Worm (Caenorhabditis elegans) whole organism, L4 larva: ENCODE results near the gene lsd-1.

Experiments
- F26F4.8 ChIP-seq: fragments of 200-800 bp; sonication (Bioruptor generic); conservative IDR thresholded peaks from 2 replicates; pipeline ENCODE4 v1.3.6; 2022; ENCODE audit warnings: missing genetic modification characterization, missing compliant biosample characterization
- F44E2.7 ChIP-seq: fragments of 200-800 bp; sonication (Bioruptor generic); IDR thresholded peaks from 2 replicates; pipeline ENCODE4 v2.1.2; 2022; ENCODE audit warnings: missing genetic modification characterization, missing compliant biosample characterization
- R02D3.7 ChIP-seq: fragments of 150-350 bp; sonication (generic microtip); optimal IDR thresholded peaks from 3 replicates; lab custom pipeline; 2014; ENCODE audit warnings: missing biosample characterization, missing genetic modification characterization
- Y5F2A.4 ChIP-seq: fragments of 200-800 bp; sonication (Bioruptor generic); optimal IDR thresholded peaks from 2 replicates; lab custom pipeline; 2018; ENCODE audit warnings: mild to moderate bottlenecking, missing genetic modification characterization, missing compliant biosample characterization
- ceh-20 ChIP-seq: fragments of 200-800 bp; sonication (Bioruptor generic); IDR thresholded peaks from 2 replicates; pipeline ENCODE4 v1.3.6; 2022; ENCODE audit warnings: missing genetic modification reagents, missing genetic modification characterization, missing compliant biosample characterization
- ceh-44 ChIP-seq: fragments of 200-800 bp; sonication (Bioruptor generic); IDR thresholded peaks from 2 replicates; pipeline ENCODE4 v1.3.6; 2022; ENCODE audit warnings: missing genetic modification reagents, missing genetic modification characterization, missing compliant biosample characterization
- ceh-62 ChIP-seq: sonication (generic microtip); optimal IDR thresholded peaks from 2 replicates; lab custom pipeline; 2017; ENCODE audit warnings: missing biosample characterization, missing genetic modification characterization
- ceh-82 ChIP-seq: sonication (generic microtip); optimal IDR thresholded peaks from 2 replicates; lab custom pipeline; 2017; ENCODE audit warnings: missing biosample characterization, missing genetic modification characterization
- daf-12 ChIP-seq: fragments of 150-350 bp; optimal IDR thresholded peaks from 2 replicates; lab custom pipeline; 2014; ENCODE audit warnings: missing biosample characterization, missing genetic modification reagents, missing genetic modification characterization
- daf-16 ChIP-seq, 3 experiments: sonication (generic microtip); optimal IDR thresholded peaks; 2 replicates each; lab custom pipeline; 2016 to 2017; ENCODE audit warnings: missing genetic modification characterization in 3 of 3, missing genetic modification reagents in 3 of 3, mild to moderate bottlenecking in 2 of 3, missing compliant biosample characterization in 2 of 3, missing biosample characterization in 1 of 3, moderate library complexity in 1 of 3
- dmd-6 ChIP-seq: fragments of 200-800 bp; sonication (Bioruptor generic); IDR thresholded peaks from 2 replicates; pipeline ENCODE4 v1.3.6; 2022; ENCODE audit warnings: missing genetic modification reagents, missing genetic modification characterization, missing compliant biosample characterization
- dmd-8 ChIP-seq: fragments of 200-800 bp; sonication (Bioruptor generic); IDR thresholded peaks from 2 replicates; pipeline ENCODE4 v1.3.6; 2022; ENCODE audit warnings: missing genetic modification characterization, missing compliant biosample characterization
- dpl-1 ChIP-seq: fragments of 150-350 bp; optimal IDR thresholded peaks from 2 replicates; lab custom pipeline; 2014; ENCODE audit warnings: missing biosample characterization, missing genetic modification reagents, missing genetic modification characterization
- duxl-1 ChIP-seq: sonication (generic microtip); optimal IDR thresholded peaks from 2 replicates; lab custom pipeline; 2016; ENCODE audit warnings: mild to moderate bottlenecking, missing genetic modification characterization, moderate library complexity, missing compliant biosample characterization; ENCODE audit not compliant: poor library complexity
- dve-1 ChIP-seq: sonication (generic microtip); optimal IDR thresholded peaks from 2 replicates; lab custom pipeline; 2017; ENCODE audit warnings: antibody characterized with exemption, mild to moderate bottlenecking, missing genetic modification characterization, missing compliant biosample characterization; ENCODE audit not compliant: insufficient read depth
- egl-27 ChIP-seq: sonication (generic microtip); optimal IDR thresholded peaks from 3 replicates; lab custom pipeline; 2017; ENCODE audit warnings: missing biosample characterization, missing genetic modification reagents, missing genetic modification characterization
- egl-43 ChIP-seq: fragments of 200-800 bp; sonication (Bioruptor generic); IDR thresholded peaks from 2 replicates; pipeline ENCODE4 v1.3.6; 2022; ENCODE audit warnings: missing genetic modification reagents, missing genetic modification characterization, missing compliant biosample characterization
- hlh-11 ChIP-seq: fragments of 200-800 bp; sonication (Bioruptor generic); optimal IDR thresholded peaks from 2 replicates; lab custom pipeline; 2018; ENCODE audit warnings: mild to moderate bottlenecking, missing genetic modification characterization, missing compliant biosample characterization
- lin-13 ChIP-seq: fragments of 150-350 bp; optimal IDR thresholded peaks from 2 replicates; lab custom pipeline; 2014; ENCODE audit warnings: missing biosample characterization, missing genetic modification reagents, missing genetic modification characterization
- lin-38 ChIP-seq: fragments of 200-800 bp; sonication (Bioruptor generic); IDR thresholded peaks from 2 replicates; pipeline ENCODE4 v1.3.6; 2022; ENCODE audit warnings: missing genetic modification reagents, missing genetic modification characterization, missing compliant biosample characterization
- lin-39 ChIP-seq: fragments of 150-350 bp; optimal IDR thresholded peaks from 2 replicates; lab custom pipeline; 2014; ENCODE audit warnings: missing biosample characterization, missing genetic modification reagents, missing genetic modification characterization
- lsy-2 ChIP-seq, 2 experiments: fragments of 150-350 bp in 1 of 2; sonication (generic microtip) in 1 of 2; optimal IDR thresholded peaks; 2 replicates each; lab custom pipeline; 2014 to 2017; ENCODE audit warnings: missing biosample characterization in 2 of 2, missing genetic modification characterization in 2 of 2
- mes-2 ChIP-seq: sonication (generic microtip); optimal IDR thresholded peaks from 2 replicates; lab custom pipeline; 2016; ENCODE audit warnings: missing genotype, mild to moderate bottlenecking, missing genetic modification characterization, missing compliant biosample characterization; ENCODE audit not compliant: poor library complexity, severe bottlenecking
- mxl-2 ChIP-seq: fragments of 200-800 bp; sonication (Bioruptor generic); conservative IDR thresholded peaks from 2 replicates; pipeline ENCODE4 v1.3.6; 2022; ENCODE audit warnings: missing genetic modification reagents, missing genetic modification characterization, missing compliant biosample characterization
- nhr-10 ChIP-seq: fragments of 150-350 bp; optimal IDR thresholded peaks from 2 replicates; lab custom pipeline; 2014; ENCODE audit warnings: missing biosample characterization, missing genetic modification characterization
- nhr-25 ChIP-seq: sonication (generic microtip); optimal IDR thresholded peaks from 2 replicates; lab custom pipeline; 2017; ENCODE audit warnings: missing genetic modification characterization, mild to moderate bottlenecking, missing compliant biosample characterization, antibody characterized with exemption, moderate library complexity, borderline replicate concordance; ENCODE audit not compliant: insufficient read depth
- nhr-28 ChIP-seq: fragments of 150-350 bp; optimal IDR thresholded peaks from 2 replicates; lab custom pipeline; 2014; ENCODE audit warnings: missing biosample characterization, missing genetic modification characterization
- nhr-48 ChIP-seq: sonication (generic microtip); optimal IDR thresholded peaks from 2 replicates; lab custom pipeline; 2016; ENCODE audit warnings: mild to moderate bottlenecking, missing genetic modification characterization, missing compliant biosample characterization
- nhr-77 ChIP-seq: fragments of 150-350 bp; optimal IDR thresholded peaks from 2 replicates; lab custom pipeline; 2014; ENCODE audit warnings: missing biosample characterization, missing genetic modification characterization
- pha-4 ChIP-seq, 2 experiments: fragments of 150-350 bp in 1 of 2; fragments of 200-800 bp in 1 of 2; sonication (Bioruptor generic) in 1 of 2; IDR thresholded peaks in 1 of 2; optimal IDR thresholded peaks in 1 of 2; 2 replicates each; pipeline versions ENCODE4 v1.3.6 to Lab custom; 2014 to 2022; ENCODE audit warnings: missing genetic modification characterization in 2 of 2, missing genetic modification reagents in 2 of 2, missing biosample characterization in 1 of 2, missing compliant biosample characterization in 1 of 2
- pqm-1 ChIP-seq: sonication (generic microtip); optimal IDR thresholded peaks from 2 replicates; lab custom pipeline; 2017; ENCODE audit warnings: missing biosample characterization, missing genetic modification characterization
- sdz-12 ChIP-seq: fragments of 200-800 bp; sonication (Bioruptor generic); optimal IDR thresholded peaks from 2 replicates; lab custom pipeline; 2018; ENCODE audit warnings: mild to moderate bottlenecking, missing genetic modification characterization, missing compliant biosample characterization
- vab-7 ChIP-seq: fragments of 200-800 bp; sonication (Bioruptor generic); IDR thresholded peaks from 2 replicates; pipeline ENCODE4 v1.3.6; 2022; ENCODE audit warnings: missing genetic modification reagents, missing genetic modification characterization, missing compliant biosample characterization
- zfp-3 ChIP-seq: fragments of 200-800 bp; sonication (Bioruptor generic); conservative IDR thresholded peaks from 2 replicates; pipeline ENCODE4 v1.3.6; 2022; ENCODE audit warnings: missing genetic modification reagents, missing genetic modification characterization, missing compliant biosample characterization
- ztf-11 ChIP-seq: fragments of 150-350 bp; optimal IDR thresholded peaks from 2 replicates; lab custom pipeline; 2014; ENCODE audit warnings: missing biosample characterization, missing genetic modification characterization

Gene lsd-1

DNA sequence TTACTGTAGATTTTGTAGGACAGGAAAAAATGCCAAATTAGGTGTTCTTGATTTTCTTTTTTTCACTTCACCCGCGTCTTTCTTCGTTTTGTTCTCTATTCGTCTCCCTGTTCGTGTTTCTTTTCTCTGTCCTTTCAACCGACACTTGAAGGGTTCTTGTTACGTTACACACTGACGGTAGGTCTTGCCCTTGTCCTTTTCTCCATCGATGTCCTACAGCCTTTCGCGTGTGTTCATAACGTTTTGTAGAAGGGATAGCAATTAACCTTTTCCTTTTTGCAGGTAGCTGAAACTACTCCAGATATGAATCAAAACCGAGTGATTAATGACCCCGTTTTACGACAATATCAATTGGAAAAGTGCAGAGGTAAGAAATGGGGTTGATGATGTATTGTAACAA is 24.5 kb upstream of the lsd-1 start, which contains the start of gene F55G7.1 (continued):
- TF ChIP-seq ztf-11 (no peak), lin-13 (GFP tag; lab: Kevin White, UChicago) (peak; percentile 51), F26F4.8 (GFP tag; lab: Robert Waterston, UW) (no peak), dpl-1 (GFP tag; lab: Kevin White, UChicago) (no peak), lsy-2 (tag; optimal IDR thresholded peaks at IDR 0.05; lab: Kevin White, UChicago) (peak in 1 of 2 experiments; percentile 14), zfp-3 (GFP tag; lab: Robert Waterston, UW) (no peak), sdz-12 (no peak), dmd-8 (GFP tag; lab: Robert Waterston, UW) (no peak), pha-4 (GFP tag; IDR thresholded peaks at IDR 0.05; lab: Robert Waterston, UW) (no peak; the same call in 1 of the 2 replicates), pha-4 (tag; optimal IDR thresholded peaks at IDR 0.05; lab: Kevin White, UChicago) (no peak), F44E2.7 (GFP tag; lab: Robert Waterston, UW) (no peak), dmd-6 (GFP tag; lab: Robert Waterston, UW) (peak; percentile 41)

ce11 chrX:11925243-11925642 is 23.4 kb upstream of the lsd-1 start:
- TF ChIP-seq duxl-1 (tag; lab: Kevin White, UChicago) (no peak), nhr-77 (no peak), daf-12 (tag; lab: Kevin White, UChicago) (no peak), pqm-1 (peak; percentile 29), daf-16 (GFP tag; optimal IDR thresholded peaks at IDR 0.05; lab: Kevin White, UChicago) (no peak), daf-16 (tag; optimal IDR thresholded peaks at IDR 0.05; lab: Kevin White, UChicago) (peak; percentile 75), sdz-12 (no peak), hlh-11 (tag; lab: Kevin White, UChicago) (peak; percentile 58), Y5F2A.4 (GFP tag; lab: Kevin White, UChicago) (no peak), dve-1 (tag; lab: Kevin White, UChicago) (peak; percentile 51), egl-27 (tag; lab: Kevin White, UChicago) (no peak), F26F4.8 (GFP tag; lab: Robert Waterston, UW) (no peak), dpl-1 (GFP tag; lab: Kevin White, UChicago) (no peak), ceh-44 (GFP tag; lab: Robert Waterston, UW) (no peak), dmd-6 (GFP tag; lab: Robert Waterston, UW) (peak; percentile 59), nhr-48 (peak; percentile 8)
- TF ChIP-seq, all 104 proteins: peak for 6

- TF ChIP-seq ceh-20 (GFP tag; lab: Robert Waterston, UW) (no peak), vab-7 (GFP tag; lab: Robert Waterston, UW) (no peak), nhr-28 (no peak), mxl-2 (GFP tag; lab: Robert Waterston, UW) (no peak), zfp-3 (GFP tag; lab: Robert Waterston, UW) (no peak), lin-38 (GFP tag; lab: Robert Waterston, UW) (no peak), lin-39 (tag; lab: Kevin White, UChicago) (no peak), R02D3.7 (tag; lab: Kevin White, UChicago) (no peak), egl-43 (GFP tag; lab: Robert Waterston, UW) (no peak), mes-2 (tag; lab: Kevin White, UChicago) (no peak), nhr-25 (tag; lab: Kevin White, UChicago) (no peak), ceh-62 (tag; lab: Kevin White, UChicago) (no peak), dve-1 (tag; lab: Kevin White, UChicago) (no peak), pqm-1 (no peak), ceh-82 (tag; lab: Kevin White, UChicago) (no peak), nhr-10 (tag; lab: Kevin White, UChicago) (no peak), dmd-8 (GFP tag; lab: Robert Waterston, UW) (no peak), lsy-2 (tag; optimal IDR thresholded peaks at IDR 0.05; lab: Kevin White, UChicago) (no peak), ztf-11 (no peak)
Measured at ce11 chrX:11927585-11927984, 21.1 kb upstream of the lsd-1 start, which contains the start of gene F55G7.4. F55G7.4 (plus strand) TSS chrX:11927885.
